Worm (Caenorhabditis elegans) whole organism, late embryonic: Measurements from ENCODE around the gene F59F3.6.

Experiments used
- ceh-34 ChIP-seq: sonication (generic microtip); optimal IDR thresholded peaks from 2 replicates; lab custom pipeline; 2016; ENCODE audit warnings: mild to moderate bottlenecking, missing genetic modification characterization, missing compliant biosample characterization
- elt-2 ChIP-seq: sonication (generic microtip); optimal IDR thresholded peaks from 2 replicates; lab custom pipeline; 2016; ENCODE audit warnings: missing genetic modification reagents, missing genetic modification characterization, missing compliant biosample characterization
- nhr-11 ChIP-seq: fragments of 150-350 bp; optimal IDR thresholded peaks from 2 replicates; lab custom pipeline; 2014; ENCODE audit warnings: missing biosample characterization, missing genetic modification characterization

DNA sequence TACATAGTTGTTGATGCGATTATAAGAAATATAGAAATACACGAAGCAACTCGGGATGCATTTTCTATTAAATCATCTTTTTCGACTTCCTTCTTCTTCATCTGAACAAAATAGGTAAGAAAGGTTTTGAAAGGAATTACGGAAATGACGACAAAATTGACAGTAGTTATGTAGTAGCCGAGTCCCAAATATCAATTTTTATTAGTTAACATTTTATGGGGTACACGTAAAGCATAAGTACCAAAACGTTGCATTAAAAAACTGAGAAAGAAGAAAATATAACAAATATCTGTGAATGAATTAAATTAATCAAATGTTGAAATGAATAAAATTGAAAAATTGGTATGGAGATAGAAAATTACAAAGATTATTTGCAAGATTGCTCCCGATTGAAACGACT, 2.7 kb upstream of the F59F3.6 start, which contains the start of gene col-177:
- no peak for TF ChIP-seq nhr-11 (tag; lab: Kevin White, UChicago)
- TF ChIP-seq ceh-34 (tag; lab: Kevin White, UChicago), result no peak
- no peak for TF ChIP-seq elt-2 (tag; lab: Kevin White, UChicago)
